Worm (Caenorhabditis elegans) whole organism, midembryonic: Measurements from ENCODE around the gene fbxa-94.

Experiments
- cog-1 ChIP-seq: sonication (generic microtip); optimal IDR thresholded peaks from 2 replicates; lab custom pipeline; 2016; ENCODE audit warnings: missing genetic modification characterization, missing compliant biosample characterization
- flt-1 ChIP-seq: fragments of 200-800 bp; sonication (Bioruptor generic); IDR thresholded peaks from 2 replicates; pipeline ENCODE4 v1.3.6; 2022; ENCODE audit warnings: missing genetic modification characterization, missing compliant biosample characterization
- ref-1 ChIP-seq: fragments of 200-800 bp; sonication (Bioruptor generic); conservative IDR thresholded peaks from 2 replicates; pipeline ENCODE4 v1.3.6; 2022; ENCODE audit warnings: missing genetic modification reagents, missing genetic modification characterization, missing compliant biosample characterization

DNA sequence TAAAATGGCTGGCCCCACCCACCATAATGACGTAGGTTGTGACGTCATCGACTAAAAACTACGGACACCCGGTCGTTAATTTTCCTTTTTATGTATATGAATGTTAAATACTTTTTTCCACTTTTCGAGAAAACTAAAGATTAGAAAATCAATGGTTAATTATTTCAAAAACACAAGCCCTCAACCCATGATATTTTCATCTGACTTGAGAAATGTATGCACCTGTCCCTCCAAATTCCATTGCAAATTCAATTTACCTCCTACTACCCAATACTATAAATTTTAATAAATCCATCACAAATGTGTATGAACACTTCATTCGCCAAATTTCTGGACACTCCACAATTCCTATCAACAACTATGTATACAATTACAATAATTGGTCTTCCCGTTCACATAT, 43.6 kb upstream of the fbxa-94 start, which contains the start of gene srh-276:
- TF ChIP-seq ref-1 (no peak), flt-1 (GFP tag; lab: Robert Waterston, UW) (no peak), cog-1 (tag; lab: Kevin White, UChicago) (no peak)
